Fruit fly (Drosophila melanogaster): ENCODE measurements around the gene CG15021.

CG15021 gene

DNA sequence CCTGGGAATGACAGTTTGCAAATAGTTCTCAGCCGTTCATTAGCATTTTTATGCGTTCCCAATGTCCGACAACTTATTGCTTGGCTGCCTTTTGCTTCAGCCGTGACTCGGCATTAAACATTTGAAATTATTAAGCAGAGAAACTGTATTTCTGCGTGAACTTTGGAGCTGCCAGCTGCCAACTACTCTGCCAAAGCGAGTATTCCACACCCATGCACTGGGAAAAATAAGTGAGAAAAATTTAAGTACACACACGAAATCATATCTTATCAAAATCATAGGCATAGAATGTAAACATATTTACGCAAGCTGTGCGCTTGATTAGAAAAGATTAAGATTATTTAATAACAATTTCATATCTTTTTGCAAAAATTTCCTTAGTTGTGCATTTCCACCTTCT lies 23.5 kb upstream of the CG15021 start (continued):
- TF ChIP-seq dmrt99B (tag; optimal IDR thresholded peaks at IDR 0.05) = peak; percentile 35
- TF ChIP-seq CG14667 (GFP tag; IDR thresholded peaks at IDR 0.05) = no peak
- no peak for TF ChIP-seq croc (GFP tag; conservative IDR thresholded peaks at IDR 0.05)
- no peak for TF ChIP-seq CG6683 (GFP tag; optimal IDR thresholded peaks at IDR 0.05)
- no peak for TF ChIP-seq CG10147 (GFP tag; optimal IDR thresholded peaks at IDR 0.05)
- TF ChIP-seq Abd-B (GFP tag; optimal IDR thresholded peaks at IDR 0.05) = no peak
- peak; percentile 74 for TF ChIP-seq CG12769 (tag; optimal IDR thresholded peaks at IDR 0.05)
- TF ChIP-seq CG11247 (GFP tag; IDR thresholded peaks at IDR 0.05) = peak; percentile 64
- 0 out of 2 replicates have a peak, but pooled peaks have one; percentile 12 for TF ChIP-seq stc (GFP tag; IDR thresholded peaks at IDR 0.05)
- no peak for TF ChIP-seq CG3065 (GFP tag; optimal IDR thresholded peaks at IDR 0.05)
- peak; percentile 69 for TF ChIP-seq B-H1 (GFP tag; IDR thresholded peaks at IDR 0.05)
- TF ChIP-seq CG10654 (GFP tag; optimal IDR thresholded peaks at IDR 0.05) = no peak
- TF ChIP-seq sqz (GFP tag; optimal IDR thresholded peaks at IDR 0.05) = no peak
- TF ChIP-seq sr (GFP tag; IDR thresholded peaks at IDR 0.05) = 0 out of 3 replicates have a peak, but pooled peaks have one; percentile 18
- peak; percentile 58; the same call in 1 of the 2 replicates for TF ChIP-seq lmd (GFP tag; IDR thresholded peaks at IDR 0.05)
- TF ChIP-seq cad (GFP tag; optimal IDR thresholded peaks at IDR 0.05) = no peak
- no peak for TF ChIP-seq br (optimal IDR thresholded peaks at IDR 0.05)
- no peak for TF ChIP-seq CG12219 (GFP tag; optimal IDR thresholded peaks at IDR 0.05)
- TF ChIP-seq row (GFP tag; IDR thresholded peaks at IDR 0.05) = peak; percentile 79
- no peak for TF ChIP-seq CG15011 (GFP tag; optimal IDR thresholded peaks at IDR 0.05)
- no peak for TF ChIP-seq Opbp (GFP tag; IDR thresholded peaks at IDR 0.05; ENCODE audit: partially characterized antibody)
- no peak for TF ChIP-seq fd102C (GFP tag; optimal IDR thresholded peaks at IDR 0.05)
- TF ChIP-seq Deaf1 (tag; optimal IDR thresholded peaks at IDR 0.05) = no peak
- TF ChIP-seq eve (GFP tag; optimal IDR thresholded peaks at IDR 0.05) = peak in 1 of 2 experiments; percentile 26
- TF ChIP-seq Ssrp (tag; optimal IDR thresholded peaks at IDR 0.05) = no peak
- peak; percentile 66 for TF ChIP-seq CG6689 (GFP tag; IDR thresholded peaks at IDR 0.05)
- TF ChIP-seq Drgx (GFP tag; IDR thresholded peaks at IDR 0.05) = peak; percentile 54
- no peak for TF ChIP-seq HmgZ (tag; optimal IDR thresholded peaks at IDR 0.05)
- TF ChIP-seq Sox100B (GFP tag; optimal IDR thresholded peaks at IDR 0.05) = no peak
- no peak for TF ChIP-seq lbe (GFP tag; optimal IDR thresholded peaks at IDR 0.05)
- TF ChIP-seq scrt (GFP tag; optimal IDR thresholded peaks at IDR 0.05) = no peak
- peak; percentile 74 for TF ChIP-seq CG34376 (GFP tag; optimal IDR thresholded peaks at IDR 0.05)
- peak; percentile 15 for TF ChIP-seq CG8388 (GFP tag; optimal IDR thresholded peaks at IDR 0.05)
- peak; percentile 68 for TF ChIP-seq CG14014 (GFP tag; IDR thresholded peaks at IDR 0.05)
- no peak for TF ChIP-seq sc (optimal IDR thresholded peaks at IDR 0.05)
- no peak for TF ChIP-seq sc (GFP tag; optimal IDR thresholded peaks at IDR 0.05)
- TF ChIP-seq Hmr (GFP tag; optimal IDR thresholded peaks at IDR 0.05) = peak; percentile 2
- TF ChIP-seq pfk (GFP tag; optimal IDR thresholded peaks at IDR 0.05) = no peak
- no peak for TF ChIP-seq gt (GFP tag; IDR thresholded peaks at IDR 0.05)
- TF ChIP-seq CG12659 (GFP tag; optimal IDR thresholded peaks at IDR 0.05) = peak; percentile 4
- no peak for TF ChIP-seq gcm2 (GFP tag; optimal IDR thresholded peaks at IDR 0.05)
- TF ChIP-seq hb (GFP tag; IDR thresholded peaks at IDR 0.05; ENCODE audit: partially characterized antibody) = no peak
- TF ChIP-seq ac (GFP tag; optimal IDR thresholded peaks at IDR 0.05) = no peak
- 0 out of 3 replicates have a peak, but pooled peaks have one; percentile 47 for TF ChIP-seq CG2199 (GFP tag; IDR thresholded peaks at IDR 0.05)
- peak; percentile 75; the same call in 2 of the 3 replicates for TF ChIP-seq tgo (GFP tag; IDR thresholded peaks at IDR 0.05)
- no peak for TF ChIP-seq kni (GFP tag; optimal IDR thresholded peaks at IDR 0.05)
- TF ChIP-seq CG7963 (GFP tag; IDR thresholded peaks at IDR 0.05; ENCODE audit: partially characterized antibody) = no peak
- TF ChIP-seq bigmax (GFP tag; optimal IDR thresholded peaks at IDR 0.05) = no peak
- TF ChIP-seq mirr (GFP tag; optimal IDR thresholded peaks at IDR 0.05) = peak; percentile 62
- TF ChIP-seq ci (GFP tag; IDR thresholded peaks at IDR 0.05) = peak; percentile 80
- no peak for TF ChIP-seq Vsx1 (GFP tag; optimal IDR thresholded peaks at IDR 0.05)
